Worm (Caenorhabditis elegans) whole organism, young adult: ENCODE measurements around the gene C01G6.3.

Source experiments
- ceh-27 ChIP-seq: fragments of 200-800 bp; sonication (Bioruptor generic); optimal IDR thresholded peaks from 2 replicates; lab custom pipeline; 2018; ENCODE audit warnings: mild to moderate bottlenecking, missing genetic modification characterization, moderate library complexity, missing compliant biosample characterization
- ceh-79 ChIP-seq: sonication (generic microtip); optimal IDR thresholded peaks from 2 replicates; lab custom pipeline; 2017; ENCODE audit warnings: mild to moderate bottlenecking, missing genetic modification characterization, missing compliant biosample characterization
- egl-18 ChIP-seq: fragments of 200-800 bp; sonication (Bioruptor generic); IDR thresholded peaks from 2 replicates; pipeline ENCODE4 v1.3.6; 2022; ENCODE audit warnings: missing genetic modification reagents, missing genetic modification characterization, missing compliant biosample characterization
- nfya-1 ChIP-seq: sonication (generic microtip); optimal IDR thresholded peaks from 2 replicates; lab custom pipeline; 2017; ENCODE audit warnings: antibody characterized with exemption, missing compliant biosample characterization, missing genetic modification characterization, borderline replicate concordance; ENCODE audit not compliant: insufficient read depth
- pha-4 ChIP-seq: fragments of 150-350 bp; sonication (generic microtip); optimal IDR thresholded peaks from 2 replicates; lab custom pipeline; 2014; ENCODE audit warnings: missing biosample characterization, missing genetic modification reagents, missing genetic modification characterization
- tbp1 ChIP-seq: fragments of 200-800 bp; sonication (Bioruptor generic); optimal IDR thresholded peaks from 2 replicates; lab custom pipeline; 2018; ENCODE audit warnings: mild to moderate bottlenecking, missing genetic modification characterization, missing compliant biosample characterization
- unc-62 ChIP-seq: fragments of 150-350 bp; optimal IDR thresholded peaks from 2 replicates; lab custom pipeline; 2014; ENCODE audit warnings: missing biosample characterization, missing genetic modification reagents, missing genetic modification characterization
- ztf-3 ChIP-seq: fragments of 200-800 bp; sonication (Bioruptor generic); optimal IDR thresholded peaks from 2 replicates; lab custom pipeline; 2018; ENCODE audit warnings: mild to moderate bottlenecking, missing genetic modification characterization, missing compliant biosample characterization

DNA sequence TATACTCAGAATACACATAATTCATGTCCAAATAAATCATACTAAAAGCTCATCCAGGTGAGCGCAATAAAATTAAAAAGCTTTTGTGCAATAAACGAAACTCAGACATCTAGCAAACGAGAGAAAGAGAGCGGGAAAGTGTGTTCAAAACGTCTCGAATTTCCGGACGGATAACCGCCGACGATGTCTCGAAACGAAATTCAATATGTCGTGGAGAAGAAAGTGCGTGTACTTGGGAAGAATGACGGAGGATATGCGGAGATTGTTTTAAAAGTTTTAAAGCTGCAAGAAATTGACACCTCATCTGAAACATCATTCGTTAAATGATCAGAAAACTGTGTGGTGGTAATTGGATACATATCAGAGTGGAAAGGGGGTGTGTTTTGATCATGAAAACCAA lies 45.0 kb downstream of the C01G6.3 start:
- no peak for TF ChIP-seq ztf-3 (GFP tag; lab: Kevin White, UChicago)
- no peak for TF ChIP-seq nfya-1 (tag; lab: Kevin White, UChicago)
- no peak for TF ChIP-seq ceh-27 (GFP tag; lab: Kevin White, UChicago)
- no peak for TF ChIP-seq unc-62 (GFP tag; lab: Kevin White, UChicago)
- TF ChIP-seq tbp1 (GFP tag; lab: Kevin White, UChicago), result no peak
- no peak for TF ChIP-seq egl-18 (GFP tag; lab: Robert Waterston, UW)
- no peak for TF ChIP-seq ceh-79 (tag; lab: Kevin White, UChicago)
- TF ChIP-seq pha-4 (tag; lab: Kevin White, UChicago), result no peak
